Worm (Caenorhabditis elegans) whole organism, mixed stage, embryonic: ENCODE results near the gene Y55B1BR.6.

Source experiments
- M03D4.4 ChIP-seq: sonication (generic microtip); optimal IDR thresholded peaks from 2 replicates; lab custom pipeline; 2017; ENCODE audit warnings: mild to moderate bottlenecking, missing genetic modification characterization, missing compliant biosample characterization
- blmp-1 ChIP-seq: fragments of 150-350 bp; optimal IDR thresholded peaks from 2 replicates; lab custom pipeline; 2014; ENCODE audit warnings: missing biosample characterization, missing genetic modification characterization
- ceh-39 ChIP-seq: fragments of 150-350 bp; optimal IDR thresholded peaks from 2 replicates; lab custom pipeline; 2014; ENCODE audit warnings: missing biosample characterization, missing genetic modification characterization
- ceh-43 ChIP-seq: fragments of 200-800 bp; sonication (Bioruptor generic); optimal IDR thresholded peaks from 2 replicates; lab custom pipeline; 2018; ENCODE audit warnings: mild to moderate bottlenecking, missing genetic modification characterization, moderate library complexity, missing compliant biosample characterization
- ceh-83 ChIP-seq: fragments of 200-800 bp; sonication (Bioruptor generic); optimal IDR thresholded peaks from 2 replicates; lab custom pipeline; 2018; ENCODE audit warnings: mild to moderate bottlenecking, missing genetic modification characterization, missing compliant biosample characterization
- ces-1 ChIP-seq: fragments of 150-350 bp; optimal IDR thresholded peaks from 2 replicates; lab custom pipeline; 2014; ENCODE audit warnings: missing biosample characterization, missing genetic modification reagents, missing genetic modification characterization
- cnd-1 ChIP-seq: fragments of 200-800 bp; sonication (Bioruptor generic); optimal IDR thresholded peaks from 2 replicates; lab custom pipeline; 2018; ENCODE audit warnings: mild to moderate bottlenecking, missing genetic modification characterization, missing compliant biosample characterization
- drap-1 ChIP-seq: fragments of 200-800 bp; sonication (Bioruptor generic); optimal IDR thresholded peaks from 3 replicates; lab custom pipeline; 2018; ENCODE audit warnings: mild to moderate bottlenecking, missing genetic modification characterization, missing compliant biosample characterization
- elt-1 ChIP-seq: sonication (generic microtip); optimal IDR thresholded peaks from 2 replicates; lab custom pipeline; 2017; ENCODE audit warnings: missing genetic modification characterization, mild to moderate bottlenecking, missing compliant biosample characterization, antibody characterized with exemption, moderate library complexity, borderline replicate concordance; ENCODE audit not compliant: insufficient read depth
- elt-3 ChIP-seq: fragments of 150-350 bp; optimal IDR thresholded peaks from 2 replicates; lab custom pipeline; 2014; ENCODE audit warnings: missing biosample characterization, missing genetic modification characterization
- flh-1 ChIP-seq: fragments of 200-800 bp; sonication (Bioruptor generic); optimal IDR thresholded peaks from 2 replicates; lab custom pipeline; 2018; ENCODE audit warnings: mild to moderate bottlenecking, missing genetic modification characterization, moderate library complexity, missing compliant biosample characterization
- ham-2 ChIP-seq: fragments of 200-800 bp; sonication (Bioruptor generic); optimal IDR thresholded peaks from 2 replicates; lab custom pipeline; 2018; ENCODE audit warnings: mild to moderate bottlenecking, missing genetic modification characterization, missing compliant biosample characterization
- lin-13 ChIP-seq: fragments of 150-350 bp; optimal IDR thresholded peaks from 2 replicates; lab custom pipeline; 2014; ENCODE audit warnings: missing biosample characterization, missing genetic modification characterization
- lin-32 ChIP-seq: fragments of 200-800 bp; sonication (Bioruptor generic); optimal IDR thresholded peaks from 2 replicates; lab custom pipeline; 2018; ENCODE audit warnings: mild to moderate bottlenecking, missing genetic modification characterization, missing compliant biosample characterization
- lsy-2 ChIP-seq: fragments of 150-350 bp; optimal IDR thresholded peaks from 2 replicates; lab custom pipeline; 2014; ENCODE audit warnings: missing biosample characterization, missing genetic modification characterization
- mab-5 ChIP-seq: fragments of 150-350 bp; optimal IDR thresholded peaks from 2 replicates; lab custom pipeline; 2014; ENCODE audit warnings: missing biosample characterization, missing genetic modification characterization
- mep-1 ChIP-seq: fragments of 150-350 bp; optimal IDR thresholded peaks from 2 replicates; lab custom pipeline; 2017; ENCODE audit warnings: missing biosample characterization, missing genetic modification reagents, missing genetic modification characterization, inconsistent platforms
- mls-2 ChIP-seq: sonication (generic microtip); optimal IDR thresholded peaks from 2 replicates; lab custom pipeline; 2016; ENCODE audit warnings: mild to moderate bottlenecking, missing genetic modification characterization, moderate library complexity, missing compliant biosample characterization
- nhr-12 ChIP-seq: fragments of 150-350 bp; optimal IDR thresholded peaks from 2 replicates; lab custom pipeline; 2014; ENCODE audit warnings: missing biosample characterization, missing genetic modification characterization
- nhr-2 ChIP-seq: fragments of 150-350 bp; optimal IDR thresholded peaks from 2 replicates; lab custom pipeline; 2014; ENCODE audit warnings: missing biosample characterization, missing genetic modification characterization
- nhr-237 ChIP-seq: fragments of 150-350 bp; optimal IDR thresholded peaks from 2 replicates; lab custom pipeline; 2014; ENCODE audit warnings: missing biosample characterization, missing genetic modification characterization
- nhr-28 ChIP-seq: fragments of 150-350 bp; optimal IDR thresholded peaks from 2 replicates; lab custom pipeline; 2014; ENCODE audit warnings: missing biosample characterization, missing genetic modification characterization
- pha-4 ChIP-seq: fragments of 150-350 bp; optimal IDR thresholded peaks from 2 replicates; lab custom pipeline; 2018; ENCODE audit warnings: missing biosample characterization, missing genetic modification reagents, missing genetic modification characterization
- sem-2 ChIP-seq: fragments of 200-800 bp; sonication (Bioruptor generic); optimal IDR thresholded peaks from 2 replicates; lab custom pipeline; 2018; ENCODE audit warnings: mild to moderate bottlenecking, missing genetic modification characterization, missing compliant biosample characterization
- snpc-4 ChIP-seq: fragments of 150-350 bp; optimal IDR thresholded peaks from 2 replicates; lab custom pipeline; 2014; ENCODE audit warnings: missing biosample characterization, missing genetic modification characterization
- sptf-1 ChIP-seq: sonication (generic microtip); optimal IDR thresholded peaks from 2 replicates; lab custom pipeline; 2017; ENCODE audit warnings: mild to moderate bottlenecking, missing genetic modification characterization, moderate library complexity, missing compliant biosample characterization
- tbx-8 ChIP-seq: fragments of 200-800 bp; sonication (Bioruptor generic); optimal IDR thresholded peaks from 2 replicates; lab custom pipeline; 2018; ENCODE audit warnings: mild to moderate bottlenecking, missing genetic modification characterization, moderate library complexity, missing compliant biosample characterization
- unc-39 ChIP-seq: fragments of 150-350 bp; optimal IDR thresholded peaks from 2 replicates; lab custom pipeline; 2014; ENCODE audit warnings: missing biosample characterization, missing genetic modification characterization
- zip-8 ChIP-seq: fragments of 150-350 bp; optimal IDR thresholded peaks from 2 replicates; lab custom pipeline; 2014; ENCODE audit warnings: missing biosample characterization, missing genetic modification characterization
- ztf-11 ChIP-seq: fragments of 150-350 bp; optimal IDR thresholded peaks from 2 replicates; lab custom pipeline; 2014; ENCODE audit warnings: missing biosample characterization, missing genetic modification characterization

Y55B1BR.6 gene

ce11 chrIII:482739-483138 is 19.1 kb upstream of the Y55B1BR.6 start:
- TF ChIP-seq lin-13 (no peak), unc-39 (tag; lab: Kevin White, UChicago) (no peak), nhr-12 (tag; lab: Kevin White, UChicago) (no peak), zip-8 (tag; lab: Kevin White, UChicago) (no peak), blmp-1 (no peak), ham-2 (GFP tag; lab: Kevin White, UChicago) (no peak)

- TF ChIP-seq nhr-28 (tag; lab: Kevin White, UChicago): no peak
Observed at ce11 chrIII:481259-481658, 17.6 kb upstream of the Y55B1BR.6 start.

ce11 chrIII:475154-475553 is 11.5 kb upstream of the Y55B1BR.6 start, which contains the start of gene mat-3:
mat-3 (plus strand) TSS chrIII:475454.
- TF ChIP-seq nhr-237 (tag; lab: Kevin White, UChicago): no peak
- no peak for TF ChIP-seq lin-13
- no peak for TF ChIP-seq pha-4 (tag; lab: Kevin White, UChicago)
- no peak for TF ChIP-seq ces-1 (GFP tag; lab: Kevin White, UChicago)
- TF ChIP-seq blmp-1: no peak

DNA sequence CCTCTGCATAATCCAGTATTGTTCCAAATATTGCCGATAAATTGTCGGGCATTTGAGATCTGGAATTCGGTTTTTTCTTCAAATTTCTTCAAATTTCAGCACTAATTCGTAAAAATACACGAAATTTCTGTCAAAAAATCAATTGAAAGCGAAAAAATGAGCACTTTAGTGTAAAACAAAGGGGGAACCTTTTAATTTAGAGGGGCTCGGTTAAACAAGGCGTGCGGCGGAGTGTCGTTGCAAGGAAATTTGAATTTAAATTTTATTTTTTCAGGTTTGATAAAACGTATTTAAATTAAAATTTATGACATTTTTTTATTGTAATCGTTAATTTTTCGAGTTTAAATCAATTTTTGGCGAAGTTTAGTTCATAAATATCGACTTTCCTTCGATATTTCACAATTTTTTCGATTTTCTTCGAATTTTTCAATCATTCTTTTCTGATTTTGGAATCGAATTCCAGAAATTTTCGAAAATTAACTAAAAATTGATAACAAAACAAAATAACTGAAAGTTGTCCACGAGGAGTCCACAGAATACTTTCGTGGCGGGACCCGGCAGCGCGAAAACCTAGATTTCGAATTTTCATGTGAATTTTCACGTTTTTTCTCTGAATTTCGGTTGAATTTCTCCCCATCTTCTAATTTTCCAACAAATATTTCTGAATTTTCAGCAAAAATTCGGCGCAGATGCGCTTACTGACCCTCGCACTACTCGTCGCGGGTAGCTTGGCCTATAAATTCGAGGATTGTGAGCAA is 8.2 kb upstream of the Y55B1BR.6 start, which contains the start of the genes magu-1 and nemp-1:
Gene magu-1 (minus strand): TSS at position 59 of the 758 bp plus-strand sequence.
Gene nemp-1 (plus strand): TSS at position 674 of the 758 bp plus-strand sequence.
- peak; percentile 25 for TF ChIP-seq ces-1 (GFP tag; lab: Kevin White, UChicago)
- no peak for TF ChIP-seq ceh-39
- TF ChIP-seq, all 35 proteins: peak for 1

DNA sequence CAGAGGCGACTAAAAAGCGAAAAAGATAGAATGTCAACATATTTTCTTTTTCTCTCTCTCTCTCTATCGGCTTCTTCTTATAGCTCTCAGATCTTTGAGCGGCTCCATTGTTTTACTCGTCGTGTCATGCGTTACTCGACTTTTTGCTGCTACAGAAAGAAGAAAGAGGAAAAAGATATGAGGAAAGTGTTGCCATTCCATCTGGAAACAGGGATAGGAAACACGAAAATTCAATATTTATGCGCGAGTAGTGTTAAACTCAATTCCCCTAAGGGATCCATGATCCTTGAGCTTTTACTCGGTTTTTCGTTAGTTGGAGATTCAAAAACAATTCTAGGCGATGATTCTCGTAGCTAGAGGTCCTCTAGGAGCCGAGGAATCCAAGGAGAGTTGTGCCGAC is 7.8 kb downstream of the Y55B1BR.6 start:
- no peak for TF ChIP-seq nhr-28 (tag; lab: Kevin White, UChicago)
- peak; percentile 16 for TF ChIP-seq ces-1 (GFP tag; lab: Kevin White, UChicago)
- TF ChIP-seq, all 35 proteins: peak for 1

DNA sequence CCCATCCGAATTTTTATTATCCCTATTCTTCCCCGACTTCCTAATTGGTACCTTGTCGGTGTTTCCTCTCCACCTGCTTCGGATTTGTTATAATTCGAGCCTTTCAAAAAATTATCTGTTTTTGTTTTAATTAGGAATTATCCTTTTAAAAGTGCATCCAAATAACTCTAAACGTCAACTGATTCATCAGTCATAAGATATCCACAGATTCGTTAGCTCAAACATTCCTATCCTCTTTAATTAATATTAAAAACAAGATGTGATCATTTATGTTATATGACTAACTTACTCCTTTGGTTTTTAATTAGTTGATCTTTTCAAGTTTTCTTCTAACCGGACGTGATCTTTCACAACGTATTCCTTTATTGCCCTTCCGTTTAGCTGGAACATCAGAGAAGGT is 16.8 kb downstream of the Y55B1BR.6 start:
- no peak for TF ChIP-seq snpc-4 (tag; lab: Kevin White, UChicago)
- TF ChIP-seq mep-1 (tag; lab: Kevin White, UChicago): no peak
- no peak for TF ChIP-seq flh-1 (GFP tag; lab: Kevin White, UChicago)
- no peak for TF ChIP-seq lin-32

ce11 chrIII:445515-445914 is 18.1 kb downstream of the Y55B1BR.6 start:
- TF ChIP-seq mls-2 (tag; lab: Kevin White, UChicago): peak; percentile 58
- TF ChIP-seq ceh-43 (GFP tag; lab: Kevin White, UChicago): peak; percentile 19
- TF ChIP-seq sem-2 (GFP tag; lab: Kevin White, UChicago): peak; percentile 53
- TF ChIP-seq ceh-83 (GFP tag; lab: Kevin White, UChicago): peak; percentile 9
- peak; percentile 15 for TF ChIP-seq ham-2 (GFP tag; lab: Kevin White, UChicago)
- peak; percentile 25 for TF ChIP-seq flh-1 (GFP tag; lab: Kevin White, UChicago)
- TF ChIP-seq M03D4.4 (tag; lab: Kevin White, UChicago): peak; percentile 75
- TF ChIP-seq cnd-1 (tag; lab: Kevin White, UChicago): peak; percentile 65
- peak; percentile 60 for TF ChIP-seq drap-1 (GFP tag; lab: Kevin White, UChicago)
- TF ChIP-seq lin-32: peak; percentile 66
- peak; percentile 73 for TF ChIP-seq sptf-1 (tag; lab: Kevin White, UChicago)

DNA sequence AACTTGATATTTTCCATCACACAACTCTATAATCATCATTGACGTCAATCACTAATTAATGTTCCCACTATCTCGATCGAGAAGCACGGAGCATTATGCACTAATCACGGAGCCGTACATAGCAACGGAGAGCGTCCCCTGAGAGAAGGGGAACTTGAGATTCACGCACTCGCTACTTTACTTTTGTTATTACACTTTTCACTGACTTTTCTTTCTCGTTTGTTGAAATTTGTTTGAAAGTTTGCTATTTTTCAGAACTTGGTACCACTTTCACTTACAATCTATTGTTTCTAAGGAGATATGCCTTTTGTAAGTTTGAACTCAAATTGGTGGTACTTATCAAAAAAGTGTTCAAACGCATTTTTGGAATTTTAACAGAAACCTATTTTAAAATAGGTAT is 19.5 kb downstream of the Y55B1BR.6 start, which contains the start of gene Y55B1BR.8:
Gene Y55B1BR.8 (plus strand): TSS at position 301 of the 400 bp plus-strand sequence.
- no peak for TF ChIP-seq mab-5 (tag; lab: Kevin White, UChicago)
- TF ChIP-seq elt-1 (tag; lab: Kevin White, UChicago): no peak
- TF ChIP-seq tbx-8 (GFP tag; lab: Kevin White, UChicago): no peak
- no peak for TF ChIP-seq ceh-43 (GFP tag; lab: Kevin White, UChicago)
- TF ChIP-seq elt-3 (tag; lab: Kevin White, UChicago): no peak
- no peak for TF ChIP-seq nhr-28 (tag; lab: Kevin White, UChicago)
- TF ChIP-seq nhr-12 (tag; lab: Kevin White, UChicago): no peak
- TF ChIP-seq ham-2 (GFP tag; lab: Kevin White, UChicago): no peak
- TF ChIP-seq lin-32: no peak
- TF ChIP-seq ztf-11 (tag; lab: Kevin White, UChicago): no peak
- TF ChIP-seq nhr-2 (tag; lab: Kevin White, UChicago): no peak
- no peak for TF ChIP-seq flh-1 (GFP tag; lab: Kevin White, UChicago)
- TF ChIP-seq lsy-2 (tag; lab: Kevin White, UChicago): no peak
- TF ChIP-seq ceh-39: no peak
- TF ChIP-seq sem-2 (GFP tag; lab: Kevin White, UChicago): no peak
